Worm (Caenorhabditis elegans): Measurements from ENCODE around the gene grp-1.
A peak's percentile ranks its signal among the peaks of the same experiment; 100 is the strongest.

The grp-1 gene

DNA sequence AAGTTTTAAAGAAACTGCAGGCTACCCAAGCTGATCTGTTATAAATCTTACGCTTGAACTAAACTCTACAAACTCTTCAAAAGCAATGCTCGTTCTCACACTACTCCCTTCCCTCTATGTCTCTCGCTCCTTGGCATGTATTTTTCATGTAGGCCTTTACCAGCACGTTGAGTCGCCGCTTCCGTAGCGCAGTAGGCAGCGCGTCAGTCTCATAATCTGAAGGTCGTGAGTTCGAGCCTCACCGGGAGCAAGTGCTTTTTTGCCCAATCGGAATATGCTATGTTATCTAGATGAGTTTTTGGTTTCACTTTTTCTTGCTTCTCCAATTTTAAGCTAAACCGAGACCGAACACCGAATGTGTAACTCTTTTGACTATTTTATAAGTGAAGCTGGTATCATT is 21.0 kb downstream of the grp-1 start (continued):
- TF ChIP-seq mdl-1 (tag; optimal IDR thresholded peaks at IDR 0.05) (peak in 1 of 2 experiments; percentile 47), egl-27 (tag; optimal IDR thresholded peaks at IDR 0.05) (no peak)

ce11 chrIII:8108490-8108889 is 23.0 kb downstream of the grp-1 start, which contains the start of gene C14B9.3:
TSS of gene C14B9.3 (plus strand) at chrIII:8108790.
- no peak for TF ChIP-seq pax-3 (tag; optimal IDR thresholded peaks at IDR 0.05)
- no peak for TF ChIP-seq grh-1 (GFP tag; IDR thresholded peaks at IDR 0.05)
- no peak for TF ChIP-seq nhr-28 (tag; optimal IDR thresholded peaks at IDR 0.05)
- TF ChIP-seq nhr-47 (tag; optimal IDR thresholded peaks at IDR 0.05): no peak
- no peak for TF ChIP-seq nhr-76 (tag; optimal IDR thresholded peaks at IDR 0.05)
- no peak for TF ChIP-seq C04F5.9 (tag; optimal IDR thresholded peaks at IDR 0.05)
- TF ChIP-seq irx-1 (tag; optimal IDR thresholded peaks at IDR 0.05): no peak
- TF ChIP-seq fos-1 (tag; optimal IDR thresholded peaks at IDR 0.05): no peak
- no peak for TF ChIP-seq elt-2 (tag; optimal IDR thresholded peaks at IDR 0.05)
- no peak for TF ChIP-seq lsy-2 (tag; optimal IDR thresholded peaks at IDR 0.05)
- no peak for TF ChIP-seq elt-3 (tag; optimal IDR thresholded peaks at IDR 0.05)
- TF ChIP-seq rnt-1 (tag; optimal IDR thresholded peaks at IDR 0.05): no peak
- no peak for TF ChIP-seq unc-86 (tag; optimal IDR thresholded peaks at IDR 0.05)
- TF ChIP-seq efl-1 (optimal IDR thresholded peaks at IDR 0.05): no peak
- no peak for TF ChIP-seq efl-1 (GFP tag; optimal IDR thresholded peaks at IDR 0.05 in 1 of 2)

- TF ChIP-seq C34B4.2 (tag; optimal IDR thresholded peaks at IDR 0.05) (no peak), jun-1 (tag; optimal IDR thresholded peaks at IDR 0.05) (peak; percentile 42), sup-37 (GFP tag; optimal IDR thresholded peaks at IDR 0.05) (peak; percentile 31), xbp-1 (tag; optimal IDR thresholded peaks at IDR 0.05) (peak; percentile 68), nhr-11 (tag; optimal IDR thresholded peaks at IDR 0.05) (no peak), ztf-4 (tag; optimal IDR thresholded peaks at IDR 0.05) (no peak), unc-98 (GFP tag; IDR thresholded peaks at IDR 0.05) (no peak), nhr-19 (GFP tag; conservative IDR thresholded peaks at IDR 0.05) (peak; percentile 74), nhr-47 (tag; optimal IDR thresholded peaks at IDR 0.05) (peak; percentile 83), snu-23 (GFP tag; optimal IDR thresholded peaks at IDR 0.05) (peak; percentile 86), C04F5.9 (tag; optimal IDR thresholded peaks at IDR 0.05) (peak; percentile 34), aly-2 (tag; optimal IDR thresholded peaks at IDR 0.05) (peak; percentile 63), pag-3 (tag; optimal IDR thresholded peaks at IDR 0.05; ENCODE audit: borderline replicate concordance, insufficient read depth) (no peak), sox-4 (tag; optimal IDR thresholded peaks at IDR 0.05) (no peak), nhr-28 (tag; optimal IDR thresholded peaks at IDR 0.05) (no peak), tbx-2 (tag; optimal IDR thresholded peaks at IDR 0.05) (peak; percentile 67), nhr-90 (tag; optimal IDR thresholded peaks at IDR 0.05; ENCODE audit: poor library complexity) (peak; percentile 68), zag-1 (tag; optimal IDR thresholded peaks at IDR 0.05) (no peak), nhr-76 (tag; optimal IDR thresholded peaks at IDR 0.05) (no peak), mef-2 (tag; optimal IDR thresholded peaks at IDR 0.05) (no peak), lin-35 (GFP tag; optimal IDR thresholded peaks at IDR 0.05) (peak; percentile 66 to 85), fkh-4 (tag; optimal IDR thresholded peaks at IDR 0.05; ENCODE audit: borderline replicate concordance) (no peak), lin-13 (GFP tag; optimal IDR thresholded peaks at IDR 0.05) (peak; percentile 1), snpc-4 (tag; optimal IDR thresholded peaks at IDR 0.05) (peak; percentile 24), alr-1 (tag; optimal IDR thresholded peaks at IDR 0.05; ENCODE audit: borderline replicate concordance) (no peak), ceh-82 (tag; optimal IDR thresholded peaks at IDR 0.05) (peak in 2 of 3 experiments; percentile 32 to 74), elt-2 (tag; optimal IDR thresholded peaks at IDR 0.05) (no peak), egl-13 (tag; optimal IDR thresholded peaks at IDR 0.05) (peak; percentile 44), lin-15B (tag; optimal IDR thresholded peaks at IDR 0.05) (no peak), isw-1 (GFP tag; IDR thresholded peaks at IDR 0.05) (peak; percentile 29; the same call in 1 of the 2 replicates), nhr-77 (tag; optimal IDR thresholded peaks at IDR 0.05) (peak; percentile 58), Y116A8C.19 (tag; optimal IDR thresholded peaks at IDR 0.05; ENCODE audit: borderline replicate concordance) (no peak), efl-1 (optimal IDR thresholded peaks at IDR 0.05) (peak; percentile 62 to 68), efl-1 (GFP tag; optimal IDR thresholded peaks at IDR 0.05 in 1 of 2) (peak; percentile 50 to 96), ama-1 (optimal IDR thresholded peaks at IDR 0.05) (no peak), fkh-10 (GFP tag; optimal IDR thresholded peaks at IDR 0.05) (peak; percentile 60), lir-3 (tag; optimal IDR thresholded peaks at IDR 0.05; ENCODE audit: poor library complexity) (peak; percentile 41), lsy-2 (tag; optimal IDR thresholded peaks at IDR 0.05) (peak; percentile 70 to 89)
Observed at ce11 chrIII:8109459-8110057, 24.1 kb downstream of the grp-1 start.

Measured in whole organism, L1 larva.